Worm (Caenorhabditis elegans) whole organism, L4/young adult: Measurements from ENCODE around the gene ddr-2.

Experiments
- W03F9.2 ChIP-seq: fragments of 150-350 bp; optimal IDR thresholded peaks from 2 replicates; lab custom pipeline; 2014; ENCODE audit warnings: missing biosample characterization, missing genetic modification characterization
- dao-5 ChIP-seq: sonication (generic microtip); optimal IDR thresholded peaks from 2 replicates; lab custom pipeline; 2016; ENCODE audit warnings: missing genotype, missing genetic modification characterization, moderate library complexity, missing compliant biosample characterization
- him-1 ChIP-seq: sonication (generic microtip); optimal IDR thresholded peaks from 2 replicates; lab custom pipeline; 2016; ENCODE audit warnings: missing genotype, missing genetic modification reagents, missing genetic modification characterization, missing compliant biosample characterization

ce11 chrX:3315014-3315413, at the start of gene ddr-2:
- TF ChIP-seq him-1 (no peak), dao-5 (tag; lab: Kevin White, UChicago) (no peak), W03F9.2 (tag; lab: Kevin White, UChicago) (no peak)
